Fruit fly (Drosophila melanogaster): ENCODE measurements around the gene CG17803.

DNA sequence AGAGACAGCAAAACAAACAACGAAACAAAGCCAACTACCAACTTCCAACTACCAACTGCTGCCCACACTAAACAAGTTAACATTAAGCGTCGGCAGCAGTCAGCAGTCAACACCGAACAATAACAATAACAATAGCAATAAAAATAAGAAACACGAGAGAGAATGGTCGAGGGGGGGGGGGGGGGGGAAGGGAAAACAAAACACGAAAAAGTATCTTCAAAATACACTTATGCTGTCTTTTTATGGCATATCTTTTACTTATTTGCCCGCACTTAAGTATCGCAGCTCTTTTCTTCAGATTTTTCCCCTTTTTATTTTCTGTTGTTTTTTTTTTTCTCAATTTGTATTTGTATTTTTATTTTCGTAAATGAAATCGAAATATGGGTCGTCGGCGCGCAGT lies 8.0 kb downstream of the CG17803 start:
- TF ChIP-seq Gug (GFP tag; IDR thresholded peaks at IDR 0.05) (no peak), pdm3 (GFP tag; optimal IDR thresholded peaks at IDR 0.05) (no peak), Lpt (GFP tag; optimal IDR thresholded peaks at IDR 0.05) (no peak), Ets96B (tag; optimal IDR thresholded peaks at IDR 0.05) (no peak), CG8119 (GFP tag; IDR thresholded peaks at IDR 0.05) (no peak), CG6792 (GFP tag; optimal IDR thresholded peaks at IDR 0.05) (no peak), CG11902 (GFP tag; optimal IDR thresholded peaks at IDR 0.05) (no peak), Sox102F (GFP tag; optimal IDR thresholded peaks at IDR 0.05) (no peak), CG1621 (tag; optimal IDR thresholded peaks at IDR 0.05) (no peak), CG8319 (GFP tag; optimal IDR thresholded peaks at IDR 0.05) (no peak)

All from whole organism, prepupa.